Worm (Caenorhabditis elegans) whole organism, young adult: ENCODE results near the gene gegf-1.

Source experiments
- Y53G8AR.9 ChIP-seq: fragments of 200-800 bp; sonication (Bioruptor generic); conservative IDR thresholded peaks from 2 replicates; pipeline ENCODE4 v1.3.6; 2022; ENCODE audit warnings: missing genetic modification reagents, missing genetic modification characterization, missing compliant biosample characterization
- aptf-2 ChIP-seq: fragments of 200-800 bp; sonication (Bioruptor generic); conservative IDR thresholded peaks from 2 replicates; pipeline ENCODE4 v1.3.6; 2022; ENCODE audit warnings: missing genetic modification reagents, missing genetic modification characterization, missing compliant biosample characterization
- ccch-3 ChIP-seq: fragments of 200-800 bp; sonication (Bioruptor generic); optimal IDR thresholded peaks from 2 replicates; lab custom pipeline; 2018; ENCODE audit warnings: mild to moderate bottlenecking, missing genetic modification characterization, missing compliant biosample characterization
- fkh-3 ChIP-seq: sonication (generic microtip); optimal IDR thresholded peaks from 2 replicates; lab custom pipeline; 2016; ENCODE audit warnings: mild to moderate bottlenecking, missing genetic modification characterization, missing compliant biosample characterization
- nhr-80 ChIP-seq: sonication (generic microtip); optimal IDR thresholded peaks from 2 replicates; lab custom pipeline; 2016; ENCODE audit warnings: missing genetic modification characterization, missing compliant biosample characterization
- pbrm-1 ChIP-seq: fragments of 200-800 bp; sonication (Bioruptor generic); IDR thresholded peaks from 2 replicates; pipeline ENCODE4 v1.3.6; 2022; ENCODE audit warnings: missing genetic modification reagents, missing genetic modification characterization, missing compliant biosample characterization
- ztf-25 ChIP-seq: fragments of 200-800 bp; sonication (Bioruptor generic); IDR thresholded peaks from 2 replicates; pipeline ENCODE4 v1.3.6; 2022; ENCODE audit warnings: missing genetic modification reagents, missing genetic modification characterization, missing compliant biosample characterization
- ztf-3 ChIP-seq: fragments of 200-800 bp; sonication (Bioruptor generic); optimal IDR thresholded peaks from 2 replicates; lab custom pipeline; 2018; ENCODE audit warnings: mild to moderate bottlenecking, missing genetic modification characterization, missing compliant biosample characterization

- no peak for TF ChIP-seq ztf-25 (GFP tag; lab: Robert Waterston, UW)
- TF ChIP-seq ccch-3 (GFP tag; lab: Kevin White, UChicago) = no peak
- no peak for TF ChIP-seq ztf-3 (GFP tag; lab: Kevin White, UChicago)
- TF ChIP-seq Y53G8AR.9 = no peak
- no peak for TF ChIP-seq pbrm-1 (GFP tag; lab: Robert Waterston, UW)
- no peak for TF ChIP-seq aptf-2
- TF ChIP-seq fkh-3 (tag; lab: Kevin White, UChicago) = no peak
- no peak for TF ChIP-seq nhr-80 (tag; lab: Kevin White, UChicago)
These were observed 9.9 kb downstream of the gegf-1 start, which contains the start of gene col-99 for ce11 chrIV:147819-148218.
